Worm (Caenorhabditis elegans) whole organism, early embryonic: ENCODE data around the gene sdz-32.

ENCODE experiments used
- B0310.2 ChIP-seq: sonication (generic microtip); optimal IDR thresholded peaks from 2 replicates; lab custom pipeline; 2016; ENCODE audit warnings: mild to moderate bottlenecking, missing genetic modification characterization, missing compliant biosample characterization
- ama-1 ChIP-seq: fragments of 150-350 bp; optimal IDR thresholded peaks from 2 replicates; lab custom pipeline; 2014
- flt-1 ChIP-seq: fragments of 200-800 bp; sonication (Bioruptor generic); IDR thresholded peaks from 2 replicates; pipeline ENCODE4 v1.3.6; 2022; ENCODE audit warnings: missing genetic modification characterization, missing compliant biosample characterization
- pes-1 ChIP-seq: fragments of 200-800 bp; sonication (Bioruptor generic); IDR thresholded peaks from 2 replicates; pipeline ENCODE4 v1.3.6; 2022; ENCODE audit warnings: missing genetic modification reagents, missing genetic modification characterization, missing compliant biosample characterization

DNA sequence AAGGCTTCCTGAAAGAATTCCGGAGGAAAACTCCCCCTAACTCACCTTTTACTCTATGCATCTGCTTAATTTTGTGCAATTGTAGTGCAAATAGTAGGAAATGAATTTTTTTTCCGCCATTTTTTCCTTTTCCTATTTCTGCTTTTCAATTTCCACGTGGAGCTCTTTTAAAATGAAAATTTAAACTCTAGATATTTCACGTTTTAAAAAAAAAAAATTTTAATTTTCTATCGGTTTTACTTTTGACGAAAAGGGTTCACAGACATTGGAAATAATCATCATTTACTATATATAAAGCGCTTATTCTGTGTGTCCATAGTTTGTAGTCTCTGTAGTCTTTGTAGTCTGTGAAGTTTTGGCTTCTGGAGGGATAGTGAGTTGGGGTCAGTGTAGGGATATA is 7.7 kb downstream of the sdz-32 start, which contains the start of gene Y49F6B.8:
- TF ChIP-seq flt-1 (GFP tag; lab: Robert Waterston, UW): no peak
- no peak for TF ChIP-seq B0310.2 (tag; lab: Kevin White, UChicago)
- no peak for TF ChIP-seq ama-1 (lab: Kevin White, UChicago)
- no peak for TF ChIP-seq pes-1
